Fruit fly (Drosophila melanogaster) whole organism, adult: ENCODE data around the gene Arp8.

Experiments used
- CG14711 ChIP-seq: fragments of 200-800 bp; sonication (Bioruptor generic); optimal IDR thresholded peaks from 2 replicates; lab custom pipeline; 2018; ENCODE audit warnings: missing biosample characterization, mild to moderate bottlenecking, missing genetic modification characterization, moderate library complexity
- CG5204 ChIP-seq: fragments of 200-800 bp; sonication (Bioruptor generic); optimal IDR thresholded peaks from 2 replicates; lab custom pipeline; 2016; ENCODE audit warnings: missing biosample characterization, missing genetic modification characterization
- CG7101 ChIP-seq: fragments of 200-800 bp; sonication (Bioruptor generic); optimal IDR thresholded peaks from 2 replicates; lab custom pipeline; 2018; ENCODE audit warnings: missing biosample characterization, mild to moderate bottlenecking, missing genetic modification characterization, moderate library complexity
- Clk ChIP-seq: fragments of 200-800 bp; sonication (Bioruptor generic); optimal IDR thresholded peaks from 2 replicates; lab custom pipeline; 2017; ENCODE audit warnings: missing biosample characterization, missing genetic modification characterization
- Crg-1 ChIP-seq: fragments of 200-800 bp; sonication (Bioruptor generic); optimal IDR thresholded peaks from 2 replicates; lab custom pipeline; 2016; ENCODE audit warnings: missing biosample characterization, missing genetic modification characterization
- Mnt ChIP-seq: fragments of 200-800 bp; sonication (Bioruptor generic); optimal IDR thresholded peaks from 2 replicates; lab custom pipeline; 2016; ENCODE audit warnings: missing biosample characterization, mild to moderate bottlenecking, missing genetic modification characterization
- bab1 ChIP-seq: fragments of 200-800 bp; sonication (Bioruptor generic); optimal IDR thresholded peaks from 3 replicates; lab custom pipeline; 2019; ENCODE audit warnings: missing biosample characterization, mild to moderate bottlenecking, missing genetic modification characterization, moderate library complexity
- ovo ChIP-seq: fragments of 200-800 bp; sonication (Bioruptor generic); optimal IDR thresholded peaks from 2 replicates; lab custom pipeline; 2016; ENCODE audit warnings: missing biosample characterization, missing genetic modification characterization
- toe ChIP-seq: fragments of 200-800 bp; sonication (Bioruptor generic); optimal IDR thresholded peaks from 2 replicates; lab custom pipeline; 2016; ENCODE audit warnings: missing biosample characterization, missing genetic modification characterization

The Arp8 gene

dm6 chrX:17814783-17815182 is 45.8 kb downstream of the Arp8 start:
- TF ChIP-seq Mnt (GFP tag; lab: Kevin White, UChicago), result no peak

dm6 chrX:17812193-17812592 is 48.4 kb downstream of the Arp8 start:
- TF ChIP-seq Clk (GFP tag; lab: Kevin White, UChicago) (no peak), ovo (GFP tag; lab: Kevin White, UChicago) (no peak), CG7101 (tag; lab: Kevin White, UChicago) (no peak), bab1 (GFP tag; lab: Kevin White, UChicago) (no peak), Crg-1 (GFP tag; lab: Kevin White, UChicago) (no peak), CG14711 (tag; lab: Kevin White, UChicago) (no peak), toe (no peak), CG5204 (GFP tag; lab: Kevin White, UChicago) (no peak)
